Worm (Caenorhabditis elegans) whole organism, mixed stage, embryonic: ENCODE measurements around the gene C02B8.3.
A peak's percentile ranks its signal among the peaks of the same experiment; 100 is the strongest.

Source experiments
- M03D4.4 ChIP-seq: sonication (generic microtip); optimal IDR thresholded peaks from 2 replicates; lab custom pipeline; 2017; ENCODE audit warnings: mild to moderate bottlenecking, missing genetic modification characterization, missing compliant biosample characterization
- bed-3 ChIP-seq: fragments of 200-800 bp; sonication (Bioruptor generic); optimal IDR thresholded peaks from 3 replicates; lab custom pipeline; 2018; ENCODE audit warnings: mild to moderate bottlenecking, missing genetic modification characterization, moderate library complexity, missing compliant biosample characterization
- blmp-1 ChIP-seq: fragments of 150-350 bp; optimal IDR thresholded peaks from 2 replicates; lab custom pipeline; 2014; ENCODE audit warnings: missing biosample characterization, missing genetic modification characterization
- ceh-39 ChIP-seq: fragments of 150-350 bp; optimal IDR thresholded peaks from 2 replicates; lab custom pipeline; 2014; ENCODE audit warnings: missing biosample characterization, missing genetic modification characterization
- ceh-43 ChIP-seq: fragments of 200-800 bp; sonication (Bioruptor generic); optimal IDR thresholded peaks from 2 replicates; lab custom pipeline; 2018; ENCODE audit warnings: mild to moderate bottlenecking, missing genetic modification characterization, moderate library complexity, missing compliant biosample characterization
- ces-1 ChIP-seq: fragments of 150-350 bp; optimal IDR thresholded peaks from 2 replicates; lab custom pipeline; 2014; ENCODE audit warnings: missing biosample characterization, missing genetic modification reagents, missing genetic modification characterization
- cnd-1 ChIP-seq: fragments of 200-800 bp; sonication (Bioruptor generic); optimal IDR thresholded peaks from 2 replicates; lab custom pipeline; 2018; ENCODE audit warnings: mild to moderate bottlenecking, missing genetic modification characterization, missing compliant biosample characterization
- drap-1 ChIP-seq: fragments of 200-800 bp; sonication (Bioruptor generic); optimal IDR thresholded peaks from 3 replicates; lab custom pipeline; 2018; ENCODE audit warnings: mild to moderate bottlenecking, missing genetic modification characterization, missing compliant biosample characterization
- elt-1 ChIP-seq: sonication (generic microtip); optimal IDR thresholded peaks from 2 replicates; lab custom pipeline; 2017; ENCODE audit warnings: missing genetic modification characterization, mild to moderate bottlenecking, missing compliant biosample characterization, antibody characterized with exemption, moderate library complexity, borderline replicate concordance; ENCODE audit not compliant: insufficient read depth
- elt-3 ChIP-seq: fragments of 150-350 bp; optimal IDR thresholded peaks from 2 replicates; lab custom pipeline; 2014; ENCODE audit warnings: missing biosample characterization, missing genetic modification characterization
- flh-1 ChIP-seq: fragments of 200-800 bp; sonication (Bioruptor generic); optimal IDR thresholded peaks from 2 replicates; lab custom pipeline; 2018; ENCODE audit warnings: mild to moderate bottlenecking, missing genetic modification characterization, moderate library complexity, missing compliant biosample characterization
- ham-2 ChIP-seq: fragments of 200-800 bp; sonication (Bioruptor generic); optimal IDR thresholded peaks from 2 replicates; lab custom pipeline; 2018; ENCODE audit warnings: mild to moderate bottlenecking, missing genetic modification characterization, missing compliant biosample characterization
- hlh-1 ChIP-seq: fragments of 150-350 bp; optimal IDR thresholded peaks from 2 replicates; lab custom pipeline; 2014; ENCODE audit warnings: missing biosample characterization, missing genetic modification reagents, missing genetic modification characterization
- lin-13 ChIP-seq: fragments of 150-350 bp; optimal IDR thresholded peaks from 2 replicates; lab custom pipeline; 2014; ENCODE audit warnings: missing biosample characterization, missing genetic modification characterization
- lin-32 ChIP-seq: fragments of 200-800 bp; sonication (Bioruptor generic); optimal IDR thresholded peaks from 2 replicates; lab custom pipeline; 2018; ENCODE audit warnings: mild to moderate bottlenecking, missing genetic modification characterization, missing compliant biosample characterization
- mab-5 ChIP-seq: fragments of 150-350 bp; optimal IDR thresholded peaks from 2 replicates; lab custom pipeline; 2014; ENCODE audit warnings: missing biosample characterization, missing genetic modification characterization
- mep-1 ChIP-seq: fragments of 150-350 bp; optimal IDR thresholded peaks from 2 replicates; lab custom pipeline; 2017; ENCODE audit warnings: missing biosample characterization, missing genetic modification reagents, missing genetic modification characterization, inconsistent platforms
- mls-2 ChIP-seq: sonication (generic microtip); optimal IDR thresholded peaks from 2 replicates; lab custom pipeline; 2016; ENCODE audit warnings: mild to moderate bottlenecking, missing genetic modification characterization, moderate library complexity, missing compliant biosample characterization
- nhr-12 ChIP-seq: fragments of 150-350 bp; optimal IDR thresholded peaks from 2 replicates; lab custom pipeline; 2014; ENCODE audit warnings: missing biosample characterization, missing genetic modification characterization
- nhr-2 ChIP-seq: fragments of 150-350 bp; optimal IDR thresholded peaks from 2 replicates; lab custom pipeline; 2014; ENCODE audit warnings: missing biosample characterization, missing genetic modification characterization
- nhr-28 ChIP-seq: fragments of 150-350 bp; optimal IDR thresholded peaks from 2 replicates; lab custom pipeline; 2014; ENCODE audit warnings: missing biosample characterization, missing genetic modification characterization
- nhr-76 ChIP-seq: sonication (generic microtip); optimal IDR thresholded peaks from 2 replicates; lab custom pipeline; 2017; ENCODE audit warnings: missing biosample characterization, missing genetic modification characterization
- pha-4 ChIP-seq: fragments of 150-350 bp; optimal IDR thresholded peaks from 2 replicates; lab custom pipeline; 2018; ENCODE audit warnings: missing biosample characterization, missing genetic modification reagents, missing genetic modification characterization
- sem-2 ChIP-seq: fragments of 200-800 bp; sonication (Bioruptor generic); optimal IDR thresholded peaks from 2 replicates; lab custom pipeline; 2018; ENCODE audit warnings: mild to moderate bottlenecking, missing genetic modification characterization, missing compliant biosample characterization
- snpc-4 ChIP-seq: fragments of 150-350 bp; optimal IDR thresholded peaks from 2 replicates; lab custom pipeline; 2014; ENCODE audit warnings: missing biosample characterization, missing genetic modification characterization
- sptf-1 ChIP-seq: sonication (generic microtip); optimal IDR thresholded peaks from 2 replicates; lab custom pipeline; 2017; ENCODE audit warnings: mild to moderate bottlenecking, missing genetic modification characterization, moderate library complexity, missing compliant biosample characterization
- tbx-8 ChIP-seq: fragments of 200-800 bp; sonication (Bioruptor generic); optimal IDR thresholded peaks from 2 replicates; lab custom pipeline; 2018; ENCODE audit warnings: mild to moderate bottlenecking, missing genetic modification characterization, moderate library complexity, missing compliant biosample characterization
- unc-39 ChIP-seq: fragments of 150-350 bp; optimal IDR thresholded peaks from 2 replicates; lab custom pipeline; 2014; ENCODE audit warnings: missing biosample characterization, missing genetic modification characterization
- unc-62 ChIP-seq: fragments of 150-350 bp; optimal IDR thresholded peaks from 2 replicates; lab custom pipeline; 2014; ENCODE audit warnings: missing biosample characterization, missing genetic modification reagents, missing genetic modification characterization
- zip-8 ChIP-seq: fragments of 150-350 bp; optimal IDR thresholded peaks from 2 replicates; lab custom pipeline; 2014; ENCODE audit warnings: missing biosample characterization, missing genetic modification characterization
- ztf-11 ChIP-seq: fragments of 150-350 bp; optimal IDR thresholded peaks from 2 replicates; lab custom pipeline; 2014; ENCODE audit warnings: missing biosample characterization, missing genetic modification characterization

Gene C02B8.3

ce11 chrX:8139146-8139545 is at the start of gene C02B8.3:
C02B8.3 (plus strand) TSS chrX:8139446.
- TF ChIP-seq ceh-39 (tag; lab: Kevin White, UChicago), result no peak
- no peak for TF ChIP-seq nhr-2
- TF ChIP-seq hlh-1 (tag; lab: Kevin White, UChicago), result no peak
- TF ChIP-seq sem-2 (GFP tag; lab: Kevin White, UChicago), result no peak
- TF ChIP-seq mep-1 (tag; lab: Kevin White, UChicago), result no peak
- TF ChIP-seq flh-1 (GFP tag; lab: Kevin White, UChicago), result no peak
- no peak for TF ChIP-seq M03D4.4 (tag; lab: Kevin White, UChicago)
- no peak for TF ChIP-seq elt-3
- no peak for TF ChIP-seq ztf-11 (tag; lab: Kevin White, UChicago)
- TF ChIP-seq nhr-76 (tag; lab: Kevin White, UChicago), result no peak
- no peak for TF ChIP-seq elt-1 (tag; lab: Kevin White, UChicago)
- no peak for TF ChIP-seq ces-1 (GFP tag; lab: Kevin White, UChicago)
- TF ChIP-seq pha-4 (tag; lab: Kevin White, UChicago), result no peak
- no peak for TF ChIP-seq cnd-1 (tag; lab: Kevin White, UChicago)
- TF ChIP-seq nhr-12 (tag; lab: Kevin White, UChicago), result no peak
- TF ChIP-seq bed-3 (GFP tag; lab: Kevin White, UChicago), result no peak
- TF ChIP-seq unc-39 (tag; lab: Kevin White, UChicago), result no peak
- no peak for TF ChIP-seq unc-62
- no peak for TF ChIP-seq blmp-1
- no peak for TF ChIP-seq ham-2

ce11 chrX:8089916-8090315 is 49.3 kb upstream of the C02B8.3 start:
- TF ChIP-seq blmp-1 (no peak), ces-1 (GFP tag; lab: Kevin White, UChicago) (peak; percentile 61)

- TF ChIP-seq pha-4 (tag; lab: Kevin White, UChicago) (no peak), sptf-1 (no peak), lin-13 (no peak), mab-5 (tag; lab: Kevin White, UChicago) (no peak), tbx-8 (no peak), flh-1 (GFP tag; lab: Kevin White, UChicago) (no peak), ztf-11 (tag; lab: Kevin White, UChicago) (no peak), elt-1 (tag; lab: Kevin White, UChicago) (no peak), mls-2 (tag; lab: Kevin White, UChicago) (no peak), zip-8 (tag; lab: Kevin White, UChicago) (no peak), blmp-1 (no peak), cnd-1 (tag; lab: Kevin White, UChicago) (no peak), unc-62 (no peak), nhr-28 (no peak), hlh-1 (tag; lab: Kevin White, UChicago) (no peak)
Observed at ce11 chrX:8098813-8099360, 40.4 kb upstream of the C02B8.3 start, which contains the start of gene catp-5. catp-5 (minus strand) TSS chrX:8098863.

- no peak for TF ChIP-seq elt-3
- TF ChIP-seq nhr-2, result no peak
- no peak for TF ChIP-seq sem-2 (GFP tag; lab: Kevin White, UChicago)
- TF ChIP-seq ces-1 (GFP tag; lab: Kevin White, UChicago), result peak; percentile 5
- TF ChIP-seq lin-32, result no peak
- no peak for TF ChIP-seq bed-3 (GFP tag; lab: Kevin White, UChicago)
- no peak for TF ChIP-seq mab-5 (tag; lab: Kevin White, UChicago)
- TF ChIP-seq ceh-43 (GFP tag; lab: Kevin White, UChicago), result no peak
- TF ChIP-seq elt-1 (tag; lab: Kevin White, UChicago), result no peak
- no peak for TF ChIP-seq drap-1
- TF ChIP-seq snpc-4 (tag; lab: Kevin White, UChicago), result no peak
- TF ChIP-seq tbx-8, result no peak
- no peak for TF ChIP-seq blmp-1
- TF ChIP-seq hlh-1 (tag; lab: Kevin White, UChicago), result peak; percentile 28
- no peak for TF ChIP-seq unc-62
Observed at ce11 chrX:8103899-8104298, 35.3 kb upstream of the C02B8.3 start, which contains the start of gene K07E3.2. K07E3.2 (plus strand) TSS chrX:8104298.

ce11 chrX:8107921-8108320 is 31.3 kb upstream of the C02B8.3 start, which contains the start of gene K07E3.9:
K07E3.9 (plus strand) TSS chrX:8108221.
- TF ChIP-seq pha-4 (tag; lab: Kevin White, UChicago) (no peak), sptf-1 (no peak), ceh-43 (GFP tag; lab: Kevin White, UChicago) (no peak), sem-2 (GFP tag; lab: Kevin White, UChicago) (no peak)
